Fruit fly (Drosophila melanogaster) whole organism: ENCODE results near the gene CG12592.

Experiments used
- Dll ChIP-seq: fragments of >200 bp; optimal IDR thresholded peaks from 2 replicates; lab custom pipeline; 2017
- pan ChIP-seq: fragments of >200 bp; optimal IDR thresholded peaks from 2 replicates; lab custom pipeline; 2017
- psq ChIP-seq: fragments of >200 bp; optimal IDR thresholded peaks from 2 replicates; lab custom pipeline; 2017

DNA sequence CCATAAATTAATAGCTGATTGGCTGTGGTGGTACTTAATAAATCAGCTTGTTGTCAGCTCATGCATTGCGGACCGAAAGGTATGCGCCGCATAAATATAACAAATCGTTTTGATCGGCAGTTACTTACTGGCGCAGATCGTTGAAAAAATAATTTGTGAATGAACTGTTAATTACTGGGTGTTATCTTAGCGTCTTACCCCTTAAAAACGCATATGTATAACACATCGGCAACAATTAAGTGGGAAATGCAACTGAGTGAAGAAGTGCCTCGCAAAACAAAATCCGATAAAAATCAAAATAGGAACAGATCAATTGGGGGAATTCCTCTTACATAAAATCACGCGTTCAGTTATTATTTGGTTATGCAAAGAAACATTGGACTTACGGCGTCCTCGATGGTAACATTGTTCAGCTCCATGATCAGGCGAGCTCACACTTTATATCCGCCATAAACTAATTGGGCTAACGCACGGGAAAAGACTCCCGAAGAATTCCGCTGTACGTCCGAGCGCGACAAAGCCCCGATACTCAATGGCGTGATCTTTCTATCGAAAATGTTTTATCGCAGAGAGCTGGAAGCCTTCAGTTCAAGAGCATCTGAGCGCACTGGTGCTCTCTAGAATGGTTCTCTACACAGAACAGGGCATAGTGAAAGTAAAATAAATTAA, 26.9 kb upstream of the CG12592 start, which contains the start of gene CG6293:
- no peak for TF ChIP-seq psq (lab: Kevin White, UChicago)
- TF ChIP-seq pan (lab: Kevin White, UChicago), result no peak
- TF ChIP-seq Dll, result no peak
